Worm (Caenorhabditis elegans): Measurements from ENCODE around the gene dsl-1.

DNA sequence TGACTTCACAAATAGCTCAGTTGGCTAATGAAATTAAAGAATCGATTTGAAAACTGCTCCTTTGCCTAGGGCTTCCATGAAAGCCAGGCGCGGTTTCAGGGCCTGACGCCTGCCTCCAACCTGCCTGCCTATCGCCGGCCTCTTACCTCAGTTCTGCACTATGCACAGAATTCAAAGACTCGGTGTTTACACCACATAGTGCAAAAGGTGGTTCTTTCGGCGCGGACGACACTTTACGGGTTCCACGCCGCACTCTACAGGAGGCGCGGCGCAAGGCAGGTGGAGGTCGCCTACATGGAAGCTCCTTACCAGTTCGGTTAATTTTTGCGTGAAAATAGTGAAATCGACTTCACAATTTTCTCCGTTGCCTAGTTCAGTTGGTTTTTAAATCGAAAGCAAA is 1.9 kb upstream of the dsl-1 start:
- no peak for TF ChIP-seq pha-4 (tag; optimal IDR thresholded peaks at IDR 0.05)
- TF ChIP-seq K11D2.4 (GFP tag; IDR thresholded peaks at IDR 0.05) = no peak
- no peak for TF ChIP-seq ama-1 (optimal IDR thresholded peaks at IDR 0.05)
- TF ChIP-seq ama-1 (GFP tag; optimal IDR thresholded peaks at IDR 0.05) = no peak
- TF ChIP-seq D2030.7 (GFP tag; IDR thresholded peaks at IDR 0.05) = no peak
- no peak for TF ChIP-seq Y79H2A.3 (GFP tag; conservative IDR thresholded peaks at IDR 0.05)
- TF ChIP-seq hsf-1 (GFP tag; IDR thresholded peaks at IDR 0.05) = no peak
- TF ChIP-seq ccch-3 (GFP tag; optimal IDR thresholded peaks at IDR 0.05) = no peak

Data from whole organism, young adult.